Fruit fly (Drosophila melanogaster): ENCODE data around the gene CG16986.

CG16986 gene

dm6 chr3L:2631406-2631805 lies 31.3 kb downstream of the CG16986 start, which contains the start of the genes CG42245 and MEP-1 (continued):
- TF ChIP-seq knrl (GFP tag; IDR thresholded peaks at IDR 0.05; ENCODE audit: partially characterized antibody) (peak; percentile 66), CG42726 (GFP tag; IDR thresholded peaks at IDR 0.05; ENCODE audit: partially characterized antibody) (no peak), D19B (GFP tag; optimal IDR thresholded peaks at IDR 0.05) (no peak), GATAe (GFP tag; conservative IDR thresholded peaks at IDR 0.05) (no peak), CG14014 (GFP tag; IDR thresholded peaks at IDR 0.05) (no peak), ase (GFP tag; IDR thresholded peaks at IDR 0.05) (no peak), CG32532 (GFP tag; IDR thresholded peaks at IDR 0.05) (peak; percentile 23; the same call in 1 of the 2 replicates), zfh1 (GFP tag; IDR thresholded peaks at IDR 0.05) (peak; percentile 36; the same call in 1 of the 3 replicates), gfzf (GFP tag; optimal IDR thresholded peaks at IDR 0.05) (peak; percentile 15), MBD-R2 (GFP tag; IDR thresholded peaks at IDR 0.05) (peak; percentile 58), CG6683 (GFP tag; optimal IDR thresholded peaks at IDR 0.05) (no peak), row (GFP tag; IDR thresholded peaks at IDR 0.05) (no peak), bowl (GFP tag; IDR thresholded peaks at IDR 0.05) (no peak), CTCF (GFP tag; optimal IDR thresholded peaks at IDR 0.05) (no peak), Hmr (GFP tag; optimal IDR thresholded peaks at IDR 0.05) (peak; percentile 31), CG11093 (GFP tag; IDR thresholded peaks at IDR 0.05) (no peak), Xrp1 (GFP tag; IDR thresholded peaks at IDR 0.05) (peak; percentile 41; the same call in 1 of the 2 replicates), CG4820 (GFP tag; optimal IDR thresholded peaks at IDR 0.05) (peak; percentile 41), Adf1 (GFP tag; IDR thresholded peaks at IDR 0.05) (0 out of 2 replicates have a peak, but pooled peaks have one; percentile 10), E2f2 (GFP tag; IDR thresholded peaks at IDR 0.05) (peak; percentile 82), Pdp1 (GFP tag; optimal IDR thresholded peaks at IDR 0.05) (peak in 1 of 2 experiments; percentile 46), amos (GFP tag; IDR thresholded peaks at IDR 0.05; ENCODE audit: partially characterized antibody) (peak; percentile 68), CG2120 (GFP tag; optimal IDR thresholded peaks at IDR 0.05) (peak; percentile 73), CG10979 (tag; optimal IDR thresholded peaks at IDR 0.05) (peak; percentile 9), CG11695 (GFP tag; IDR thresholded peaks at IDR 0.05) (no peak), onecut (GFP tag; IDR thresholded peaks at IDR 0.05) (no peak), p53 (GFP tag; optimal IDR thresholded peaks at IDR 0.05) (no peak), Chrac-16 (GFP tag; optimal IDR thresholded peaks at IDR 0.05) (peak; percentile 34), ham (GFP tag; IDR thresholded peaks at IDR 0.05) (no peak), psq (GFP tag; optimal IDR thresholded peaks at IDR 0.05) (peak; percentile 13), stc (GFP tag; IDR thresholded peaks at IDR 0.05) (no peak), peb (GFP tag; IDR thresholded peaks at IDR 0.05) (no peak), lmd (GFP tag; IDR thresholded peaks at IDR 0.05) (no peak; the same call in 1 of the 2 replicates), CG12744 (GFP tag; optimal IDR thresholded peaks at IDR 0.05) (peak; percentile 7), CG1233 (GFP tag; optimal IDR thresholded peaks at IDR 0.05) (peak; percentile 21), CG3065 (GFP tag; optimal IDR thresholded peaks at IDR 0.05) (peak; percentile 22), nau (GFP tag; optimal IDR thresholded peaks at IDR 0.05) (peak; percentile 37), ken (GFP tag; IDR thresholded peaks at IDR 0.05) (no peak), br (optimal IDR thresholded peaks at IDR 0.05) (no peak), CG10366 (GFP tag; IDR thresholded peaks at IDR 0.05) (no peak), BtbVII (GFP tag; optimal IDR thresholded peaks at IDR 0.05) (no peak), CG7745 (tag; optimal IDR thresholded peaks at IDR 0.05) (no peak), tio (GFP tag; optimal IDR thresholded peaks at IDR 0.05) (no peak), lilli (GFP tag; optimal IDR thresholded peaks at IDR 0.05) (peak; percentile 81), da (GFP tag; optimal IDR thresholded peaks at IDR 0.05) (no peak), hb (GFP tag; IDR thresholded peaks at IDR 0.05; ENCODE audit: partially characterized antibody) (0 out of 3 replicates have a peak, but pooled peaks have one; percentile 50), repo (GFP tag; optimal IDR thresholded peaks at IDR 0.05) (no peak), Lhr (GFP tag; optimal IDR thresholded peaks at IDR 0.05) (peak; percentile 38), B-H2 (GFP tag; optimal IDR thresholded peaks at IDR 0.05) (peak; percentile 30), Kr (GFP tag; optimal IDR thresholded peaks at IDR 0.05) (no peak), CHES-1-like (GFP tag; optimal IDR thresholded peaks at IDR 0.05) (peak; percentile 41), HmgZ (tag; optimal IDR thresholded peaks at IDR 0.05) (peak; percentile 58), tx (GFP tag; optimal IDR thresholded peaks at IDR 0.05) (peak; percentile 25)

All from whole organism, embryonic.